Worm (Caenorhabditis elegans): ENCODE results near the gene T01E8.8.

Gene T01E8.8

ce11 chrII:10218171-10218570 is 12.9 kb upstream of the T01E8.8 start, which contains the start of gene ref-1:
Gene ref-1 (plus strand): TSS chrII:10218471.
- no peak for TF ChIP-seq ama-1 (optimal IDR thresholded peaks at IDR 0.05)
- no peak for TF ChIP-seq sea-1 (GFP tag; conservative IDR thresholded peaks at IDR 0.05)
- no peak for TF ChIP-seq tbx-11 (GFP tag; IDR thresholded peaks at IDR 0.05)
- TF ChIP-seq aly-1 (tag; optimal IDR thresholded peaks at IDR 0.05): no peak
- no peak for TF ChIP-seq hnd-1 (tag; optimal IDR thresholded peaks at IDR 0.05)
- TF ChIP-seq ceh-13 (GFP tag; optimal IDR thresholded peaks at IDR 0.05): no peak
- TF ChIP-seq B0310.2 (tag; optimal IDR thresholded peaks at IDR 0.05): no peak
- TF ChIP-seq ets-7 (tag; optimal IDR thresholded peaks at IDR 0.05): no peak
- no peak for TF ChIP-seq hmg-4 (GFP tag; optimal IDR thresholded peaks at IDR 0.05)
- TF ChIP-seq F13C5.2 (tag; optimal IDR thresholded peaks at IDR 0.05): no peak
- TF ChIP-seq hmbx-1 (tag; optimal IDR thresholded peaks at IDR 0.05): no peak

- no peak for TF ChIP-seq tra-4 (tag; optimal IDR thresholded peaks at IDR 0.05)
- no peak for TF ChIP-seq hmg-4 (GFP tag; optimal IDR thresholded peaks at IDR 0.05)
- no peak for TF ChIP-seq scrt-1 (GFP tag; IDR thresholded peaks at IDR 0.05)
- TF ChIP-seq ceh-36 (tag; optimal IDR thresholded peaks at IDR 0.05): no peak
- no peak for TF ChIP-seq flt-1 (GFP tag; IDR thresholded peaks at IDR 0.05)
- TF ChIP-seq hmbx-1 (tag; optimal IDR thresholded peaks at IDR 0.05): no peak
- no peak for TF ChIP-seq B0310.2 (tag; optimal IDR thresholded peaks at IDR 0.05)
- no peak for TF ChIP-seq aly-1 (tag; optimal IDR thresholded peaks at IDR 0.05)
- no peak for TF ChIP-seq ets-7 (tag; optimal IDR thresholded peaks at IDR 0.05)
- no peak for TF ChIP-seq tbx-37 (GFP tag; conservative IDR thresholded peaks at IDR 0.05)
- no peak for TF ChIP-seq ceh-13 (GFP tag; optimal IDR thresholded peaks at IDR 0.05)
Measured at ce11 chrII:10220631-10221030, 10.4 kb upstream of the T01E8.8 start.

DNA sequence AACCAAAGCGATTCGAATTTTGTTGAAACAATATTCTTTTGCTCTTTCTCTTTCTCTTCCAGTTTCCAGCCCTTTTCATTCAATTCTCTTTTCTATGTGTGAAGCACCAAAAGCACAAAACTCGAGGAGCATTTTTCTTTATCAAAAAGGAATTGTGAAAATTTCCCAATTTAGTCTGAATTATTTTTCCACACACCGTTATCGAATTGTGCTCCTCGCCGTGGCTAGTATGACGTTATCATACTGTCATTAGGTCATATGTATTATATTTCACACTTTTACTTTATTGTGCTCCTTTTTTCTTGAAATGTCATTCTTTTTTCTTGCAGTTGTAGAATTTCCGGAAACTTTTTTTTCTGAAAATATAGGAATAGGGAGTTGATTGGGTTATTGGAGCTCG is 9.4 kb upstream of the T01E8.8 start:
- TF ChIP-seq flt-1 (GFP tag; IDR thresholded peaks at IDR 0.05) (no peak), tra-4 (tag; optimal IDR thresholded peaks at IDR 0.05) (no peak), F13C5.2 (tag; optimal IDR thresholded peaks at IDR 0.05) (no peak), hmg-4 (GFP tag; optimal IDR thresholded peaks at IDR 0.05) (no peak), hmbx-1 (tag; optimal IDR thresholded peaks at IDR 0.05) (no peak), ama-1 (optimal IDR thresholded peaks at IDR 0.05) (no peak), ceh-13 (GFP tag; optimal IDR thresholded peaks at IDR 0.05) (no peak), ets-7 (tag; optimal IDR thresholded peaks at IDR 0.05) (no peak), sea-1 (GFP tag; conservative IDR thresholded peaks at IDR 0.05) (no peak), ceh-36 (tag; optimal IDR thresholded peaks at IDR 0.05) (no peak), hnd-1 (tag; optimal IDR thresholded peaks at IDR 0.05) (no peak), B0310.2 (tag; optimal IDR thresholded peaks at IDR 0.05) (no peak), tbx-11 (GFP tag; IDR thresholded peaks at IDR 0.05) (no peak), pes-1 (GFP tag; IDR thresholded peaks at IDR 0.05) (no peak)

ce11 chrII:10222577-10222976 is 8.5 kb upstream of the T01E8.8 start, which contains the start of gene plc-3:
Gene plc-3 (plus strand): TSS chrII:10222877.
- TF ChIP-seq scrt-1 (GFP tag; IDR thresholded peaks at IDR 0.05) (no peak), flt-1 (GFP tag; IDR thresholded peaks at IDR 0.05) (no peak)

- TF ChIP-seq tra-4 (tag; optimal IDR thresholded peaks at IDR 0.05) (no peak), hnd-1 (tag; optimal IDR thresholded peaks at IDR 0.05) (no peak), tbx-11 (GFP tag; IDR thresholded peaks at IDR 0.05) (no peak), B0310.2 (tag; optimal IDR thresholded peaks at IDR 0.05) (no peak), ceh-36 (tag; optimal IDR thresholded peaks at IDR 0.05) (no peak), F13C5.2 (tag; optimal IDR thresholded peaks at IDR 0.05) (no peak), hmbx-1 (tag; optimal IDR thresholded peaks at IDR 0.05) (no peak), scrt-1 (GFP tag; IDR thresholded peaks at IDR 0.05) (no peak), ceh-13 (GFP tag; optimal IDR thresholded peaks at IDR 0.05) (no peak)
Measured at ce11 chrII:10227030-10227429, 4.0 kb upstream of the T01E8.8 start, which contains the start of gene srh-135. Gene srh-135 (minus strand): TSS chrII:10227130.

ce11 chrII:10231874-10232273 is 802 bp downstream of the T01E8.8 start:
- TF ChIP-seq ets-7 (tag; optimal IDR thresholded peaks at IDR 0.05): no peak
- no peak for TF ChIP-seq hmg-4 (GFP tag; optimal IDR thresholded peaks at IDR 0.05)
- no peak for TF ChIP-seq tbx-11 (GFP tag; IDR thresholded peaks at IDR 0.05)
- TF ChIP-seq aly-1 (tag; optimal IDR thresholded peaks at IDR 0.05): no peak
- no peak for TF ChIP-seq scrt-1 (GFP tag; IDR thresholded peaks at IDR 0.05)
- no peak for TF ChIP-seq ama-1 (optimal IDR thresholded peaks at IDR 0.05)
- TF ChIP-seq sea-1 (GFP tag; conservative IDR thresholded peaks at IDR 0.05): no peak
- no peak for TF ChIP-seq tbx-37 (GFP tag; conservative IDR thresholded peaks at IDR 0.05)
- TF ChIP-seq F13C5.2 (tag; optimal IDR thresholded peaks at IDR 0.05): no peak
- TF ChIP-seq hmbx-1 (tag; optimal IDR thresholded peaks at IDR 0.05): no peak
- TF ChIP-seq ceh-13 (GFP tag; optimal IDR thresholded peaks at IDR 0.05): no peak
- no peak for TF ChIP-seq flt-1 (GFP tag; IDR thresholded peaks at IDR 0.05)
- no peak for TF ChIP-seq tra-4 (tag; optimal IDR thresholded peaks at IDR 0.05)
- no peak for TF ChIP-seq pes-1 (GFP tag; IDR thresholded peaks at IDR 0.05)
- no peak for TF ChIP-seq ceh-36 (tag; optimal IDR thresholded peaks at IDR 0.05)

- TF ChIP-seq pes-1 (GFP tag; IDR thresholded peaks at IDR 0.05) (no peak), ets-7 (tag; optimal IDR thresholded peaks at IDR 0.05) (no peak), flt-1 (GFP tag; IDR thresholded peaks at IDR 0.05) (no peak), tra-4 (tag; optimal IDR thresholded peaks at IDR 0.05) (no peak), ceh-13 (GFP tag; optimal IDR thresholded peaks at IDR 0.05) (no peak), hmbx-1 (tag; optimal IDR thresholded peaks at IDR 0.05) (no peak), B0310.2 (tag; optimal IDR thresholded peaks at IDR 0.05) (no peak), ama-1 (optimal IDR thresholded peaks at IDR 0.05) (no peak), tbx-37 (GFP tag; conservative IDR thresholded peaks at IDR 0.05) (no peak), ceh-36 (tag; optimal IDR thresholded peaks at IDR 0.05) (no peak), tbx-11 (GFP tag; IDR thresholded peaks at IDR 0.05) (no peak), F13C5.2 (tag; optimal IDR thresholded peaks at IDR 0.05) (no peak), hnd-1 (tag; optimal IDR thresholded peaks at IDR 0.05) (no peak), hmg-4 (GFP tag; optimal IDR thresholded peaks at IDR 0.05) (no peak), scrt-1 (GFP tag; IDR thresholded peaks at IDR 0.05) (no peak)
Measured at ce11 chrII:10234398-10234797, 3.3 kb downstream of the T01E8.8 start, which contains the start of gene ubxn-5. Gene ubxn-5 (minus strand): TSS chrII:10234498.

ce11 chrII:10239595-10239994 is 8.5 kb downstream of the T01E8.8 start, which contains the start of gene mec-15:
Gene mec-15 (minus strand): TSS chrII:10239695.
- TF ChIP-seq pes-1 (GFP tag; IDR thresholded peaks at IDR 0.05) (no peak), ceh-36 (tag; optimal IDR thresholded peaks at IDR 0.05) (no peak), sea-1 (GFP tag; conservative IDR thresholded peaks at IDR 0.05) (no peak), F13C5.2 (tag; optimal IDR thresholded peaks at IDR 0.05) (no peak), tbx-11 (GFP tag; IDR thresholded peaks at IDR 0.05) (no peak), hnd-1 (tag; optimal IDR thresholded peaks at IDR 0.05) (no peak)

All from whole organism, early embryonic.